Worm (Caenorhabditis elegans): Measurements from ENCODE around the gene lig-4.

- TF ChIP-seq ama-1 (optimal IDR thresholded peaks at IDR 0.05) (no peak), fkh-8 (tag; optimal IDR thresholded peaks at IDR 0.05) (no peak), unc-62 (GFP tag; optimal IDR thresholded peaks at IDR 0.05) (no peak), sox-4 (tag; optimal IDR thresholded peaks at IDR 0.05) (no peak), snpc-4 (tag; optimal IDR thresholded peaks at IDR 0.05) (no peak), nhr-237 (tag; optimal IDR thresholded peaks at IDR 0.05) (no peak), skn-1 (tag; optimal IDR thresholded peaks at IDR 0.05) (no peak), Y116A8C.19 (tag; optimal IDR thresholded peaks at IDR 0.05; ENCODE audit: borderline replicate concordance) (no peak), ceh-82 (tag; optimal IDR thresholded peaks at IDR 0.05) (no peak), aha-1 (tag; optimal IDR thresholded peaks at IDR 0.05) (no peak)
Observed at ce11 chrIII:7536559-7536958, 15.3 kb downstream of the lig-4 start, which contains the start of gene lin-39.
